Worm (Caenorhabditis elegans) whole organism, mixed stage, embryonic: ENCODE results near the gene C36E8.4.

Experiments used
- M03D4.4 ChIP-seq: sonication (generic microtip); optimal IDR thresholded peaks from 2 replicates; lab custom pipeline; 2017; ENCODE audit warnings: mild to moderate bottlenecking, missing genetic modification characterization, missing compliant biosample characterization
- bed-3 ChIP-seq: fragments of 200-800 bp; sonication (Bioruptor generic); optimal IDR thresholded peaks from 3 replicates; lab custom pipeline; 2018; ENCODE audit warnings: mild to moderate bottlenecking, missing genetic modification characterization, moderate library complexity, missing compliant biosample characterization
- blmp-1 ChIP-seq: fragments of 150-350 bp; optimal IDR thresholded peaks from 2 replicates; lab custom pipeline; 2014; ENCODE audit warnings: missing biosample characterization, missing genetic modification characterization
- ceh-39 ChIP-seq: fragments of 150-350 bp; optimal IDR thresholded peaks from 2 replicates; lab custom pipeline; 2014; ENCODE audit warnings: missing biosample characterization, missing genetic modification characterization
- ceh-43 ChIP-seq: fragments of 200-800 bp; sonication (Bioruptor generic); optimal IDR thresholded peaks from 2 replicates; lab custom pipeline; 2018; ENCODE audit warnings: mild to moderate bottlenecking, missing genetic modification characterization, moderate library complexity, missing compliant biosample characterization
- ceh-83 ChIP-seq: fragments of 200-800 bp; sonication (Bioruptor generic); optimal IDR thresholded peaks from 2 replicates; lab custom pipeline; 2018; ENCODE audit warnings: mild to moderate bottlenecking, missing genetic modification characterization, missing compliant biosample characterization
- ces-1 ChIP-seq: fragments of 150-350 bp; optimal IDR thresholded peaks from 2 replicates; lab custom pipeline; 2014; ENCODE audit warnings: missing biosample characterization, missing genetic modification reagents, missing genetic modification characterization
- cnd-1 ChIP-seq: fragments of 200-800 bp; sonication (Bioruptor generic); optimal IDR thresholded peaks from 2 replicates; lab custom pipeline; 2018; ENCODE audit warnings: mild to moderate bottlenecking, missing genetic modification characterization, missing compliant biosample characterization
- drap-1 ChIP-seq: fragments of 200-800 bp; sonication (Bioruptor generic); optimal IDR thresholded peaks from 3 replicates; lab custom pipeline; 2018; ENCODE audit warnings: mild to moderate bottlenecking, missing genetic modification characterization, missing compliant biosample characterization
- elt-1 ChIP-seq: sonication (generic microtip); optimal IDR thresholded peaks from 2 replicates; lab custom pipeline; 2017; ENCODE audit warnings: missing genetic modification characterization, mild to moderate bottlenecking, missing compliant biosample characterization, antibody characterized with exemption, moderate library complexity, borderline replicate concordance; ENCODE audit not compliant: insufficient read depth
- flh-1 ChIP-seq: fragments of 200-800 bp; sonication (Bioruptor generic); optimal IDR thresholded peaks from 2 replicates; lab custom pipeline; 2018; ENCODE audit warnings: mild to moderate bottlenecking, missing genetic modification characterization, moderate library complexity, missing compliant biosample characterization
- ham-2 ChIP-seq: fragments of 200-800 bp; sonication (Bioruptor generic); optimal IDR thresholded peaks from 2 replicates; lab custom pipeline; 2018; ENCODE audit warnings: mild to moderate bottlenecking, missing genetic modification characterization, missing compliant biosample characterization
- hlh-1 ChIP-seq: fragments of 150-350 bp; optimal IDR thresholded peaks from 2 replicates; lab custom pipeline; 2014; ENCODE audit warnings: missing biosample characterization, missing genetic modification reagents, missing genetic modification characterization
- lin-13 ChIP-seq: fragments of 150-350 bp; optimal IDR thresholded peaks from 2 replicates; lab custom pipeline; 2014; ENCODE audit warnings: missing biosample characterization, missing genetic modification characterization
- lin-32 ChIP-seq: fragments of 200-800 bp; sonication (Bioruptor generic); optimal IDR thresholded peaks from 2 replicates; lab custom pipeline; 2018; ENCODE audit warnings: mild to moderate bottlenecking, missing genetic modification characterization, missing compliant biosample characterization
- lsy-2 ChIP-seq: fragments of 150-350 bp; optimal IDR thresholded peaks from 2 replicates; lab custom pipeline; 2014; ENCODE audit warnings: missing biosample characterization, missing genetic modification characterization
- mab-5 ChIP-seq: fragments of 150-350 bp; optimal IDR thresholded peaks from 2 replicates; lab custom pipeline; 2014; ENCODE audit warnings: missing biosample characterization, missing genetic modification characterization
- mep-1 ChIP-seq: fragments of 150-350 bp; optimal IDR thresholded peaks from 2 replicates; lab custom pipeline; 2017; ENCODE audit warnings: missing biosample characterization, missing genetic modification reagents, missing genetic modification characterization, inconsistent platforms
- mls-2 ChIP-seq: sonication (generic microtip); optimal IDR thresholded peaks from 2 replicates; lab custom pipeline; 2016; ENCODE audit warnings: mild to moderate bottlenecking, missing genetic modification characterization, moderate library complexity, missing compliant biosample characterization
- nhr-12 ChIP-seq: fragments of 150-350 bp; optimal IDR thresholded peaks from 2 replicates; lab custom pipeline; 2014; ENCODE audit warnings: missing biosample characterization, missing genetic modification characterization
- nhr-2 ChIP-seq: fragments of 150-350 bp; optimal IDR thresholded peaks from 2 replicates; lab custom pipeline; 2014; ENCODE audit warnings: missing biosample characterization, missing genetic modification characterization
- nhr-237 ChIP-seq: fragments of 150-350 bp; optimal IDR thresholded peaks from 2 replicates; lab custom pipeline; 2014; ENCODE audit warnings: missing biosample characterization, missing genetic modification characterization
- nhr-28 ChIP-seq: fragments of 150-350 bp; optimal IDR thresholded peaks from 2 replicates; lab custom pipeline; 2014; ENCODE audit warnings: missing biosample characterization, missing genetic modification characterization
- nhr-76 ChIP-seq: sonication (generic microtip); optimal IDR thresholded peaks from 2 replicates; lab custom pipeline; 2017; ENCODE audit warnings: missing biosample characterization, missing genetic modification characterization
- pha-4 ChIP-seq: fragments of 150-350 bp; optimal IDR thresholded peaks from 2 replicates; lab custom pipeline; 2018; ENCODE audit warnings: missing biosample characterization, missing genetic modification reagents, missing genetic modification characterization
- sem-2 ChIP-seq: fragments of 200-800 bp; sonication (Bioruptor generic); optimal IDR thresholded peaks from 2 replicates; lab custom pipeline; 2018; ENCODE audit warnings: mild to moderate bottlenecking, missing genetic modification characterization, missing compliant biosample characterization
- snpc-4 ChIP-seq: fragments of 150-350 bp; optimal IDR thresholded peaks from 2 replicates; lab custom pipeline; 2014; ENCODE audit warnings: missing biosample characterization, missing genetic modification characterization
- sptf-1 ChIP-seq: sonication (generic microtip); optimal IDR thresholded peaks from 2 replicates; lab custom pipeline; 2017; ENCODE audit warnings: mild to moderate bottlenecking, missing genetic modification characterization, moderate library complexity, missing compliant biosample characterization
- tbx-8 ChIP-seq: fragments of 200-800 bp; sonication (Bioruptor generic); optimal IDR thresholded peaks from 2 replicates; lab custom pipeline; 2018; ENCODE audit warnings: mild to moderate bottlenecking, missing genetic modification characterization, moderate library complexity, missing compliant biosample characterization
- unc-120 ChIP-seq: sonication (generic microtip); optimal IDR thresholded peaks from 2 replicates; lab custom pipeline; 2017; ENCODE audit warnings: missing genetic modification characterization, missing compliant biosample characterization; ENCODE audit not compliant: poor library complexity, severe bottlenecking
- unc-39 ChIP-seq: fragments of 150-350 bp; optimal IDR thresholded peaks from 2 replicates; lab custom pipeline; 2014; ENCODE audit warnings: missing biosample characterization, missing genetic modification characterization
- unc-62 ChIP-seq: fragments of 150-350 bp; optimal IDR thresholded peaks from 2 replicates; lab custom pipeline; 2014; ENCODE audit warnings: missing biosample characterization, missing genetic modification reagents, missing genetic modification characterization
- zip-8 ChIP-seq: fragments of 150-350 bp; optimal IDR thresholded peaks from 2 replicates; lab custom pipeline; 2014; ENCODE audit warnings: missing biosample characterization, missing genetic modification characterization
- ztf-11 ChIP-seq: fragments of 150-350 bp; optimal IDR thresholded peaks from 2 replicates; lab custom pipeline; 2014; ENCODE audit warnings: missing biosample characterization, missing genetic modification characterization

The C36E8.4 gene

DNA sequence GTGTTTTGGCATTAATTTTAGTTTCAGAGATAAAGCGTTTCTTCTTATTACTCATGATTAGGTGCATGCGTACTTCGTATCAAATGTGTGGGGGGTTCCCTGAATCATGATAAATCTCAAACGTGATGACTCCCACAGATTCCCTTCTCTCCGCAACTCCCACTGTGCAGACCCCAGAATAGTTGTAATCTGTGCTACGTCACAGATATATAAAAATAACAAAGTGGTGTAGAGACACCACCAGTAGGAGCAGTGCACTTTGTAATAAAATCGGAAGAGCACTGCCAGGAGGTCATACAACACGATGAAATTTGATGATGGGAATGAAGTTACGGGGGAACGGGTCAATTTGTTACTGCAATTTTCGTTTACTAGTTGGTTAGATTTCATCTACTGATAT lies 20.8 kb upstream of the C36E8.4 start:
- TF ChIP-seq hlh-1 (tag; lab: Kevin White, UChicago) (peak; percentile 75), lin-32 (GFP tag; lab: Kevin White, UChicago) (no peak), unc-62 (GFP tag; lab: Kevin White, UChicago) (peak; percentile 2)

DNA sequence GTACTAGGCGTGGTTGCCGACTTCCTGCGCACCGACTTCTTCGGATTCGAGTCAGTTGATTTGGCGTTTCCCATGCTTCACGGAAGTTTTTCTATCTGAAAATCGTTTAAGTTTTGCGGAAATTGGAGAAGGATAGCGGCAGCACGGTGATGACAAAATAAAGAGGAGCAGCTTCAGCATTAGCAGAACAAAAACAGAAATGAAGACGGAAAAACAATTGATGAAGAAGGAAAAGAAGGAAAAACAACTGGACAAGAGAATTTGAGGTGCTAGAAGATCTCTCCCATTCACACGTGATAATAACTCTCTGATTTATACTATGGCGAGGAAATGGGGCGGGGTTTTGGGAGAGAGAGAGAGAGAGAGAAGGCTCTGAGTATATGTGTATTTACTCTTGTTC lies 20.0 kb upstream of the C36E8.4 start, which contains the start of gene glb-11:
Gene glb-11 (minus strand): TSS at position 101 of the 400 bp plus-strand sequence.
- TF ChIP-seq flh-1 (GFP tag; lab: Kevin White, UChicago) (no peak), sem-2 (GFP tag; lab: Kevin White, UChicago) (no peak), zip-8 (tag; lab: Kevin White, UChicago) (no peak), pha-4 (tag; lab: Kevin White, UChicago) (no peak)

ce11 chrIII:3994457-3994856 lies 17.7 kb upstream of the C36E8.4 start:
- TF ChIP-seq unc-39 (tag; lab: Kevin White, UChicago) (no peak), unc-120 (tag; lab: Kevin White, UChicago) (no peak), unc-62 (GFP tag; lab: Kevin White, UChicago) (peak; percentile 4), lin-13 (tag; lab: Kevin White, UChicago) (no peak), tbx-8 (no peak), nhr-76 (tag; lab: Kevin White, UChicago) (no peak)
- TF ChIP-seq, all 35 proteins: peak for 1

DNA sequence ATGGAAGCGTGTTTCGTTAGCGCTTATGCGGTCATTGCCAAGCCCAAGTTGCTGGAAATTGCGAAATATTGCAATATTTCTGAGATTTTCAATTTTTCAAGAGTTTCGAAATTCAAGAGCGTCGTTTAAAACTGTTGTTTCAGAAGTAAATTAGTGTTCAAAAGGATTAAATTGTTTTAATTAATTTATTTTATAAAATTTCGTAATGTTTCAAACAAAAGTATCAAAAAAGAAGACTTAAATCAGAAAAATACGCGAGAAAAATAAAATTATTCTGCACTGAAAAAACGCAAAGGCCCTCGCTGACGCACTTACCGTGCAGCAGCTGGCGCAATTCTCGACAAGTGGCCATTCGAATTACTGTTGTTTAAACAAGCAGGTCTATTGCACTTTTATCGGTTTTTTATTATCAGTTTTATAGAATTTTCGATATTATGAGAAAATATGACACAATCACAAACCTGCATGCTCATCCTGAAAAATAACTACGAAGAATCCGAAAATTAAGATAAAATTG lies 8.0 kb upstream of the C36E8.4 start, which contains the start of gene tif-1A:
Gene tif-1A (minus strand): TSS at position 51 of the 517 bp plus-strand sequence.
- TF ChIP-seq snpc-4 (tag; lab: Kevin White, UChicago) (no peak), ceh-39 (peak; percentile 75), M03D4.4 (tag; lab: Kevin White, UChicago) (peak; percentile 59), mep-1 (tag; lab: Kevin White, UChicago) (peak; percentile 88), lin-13 (tag; lab: Kevin White, UChicago) (peak; percentile 89), nhr-28 (tag; lab: Kevin White, UChicago) (no peak), lsy-2 (tag; lab: Kevin White, UChicago) (peak; percentile 84), hlh-1 (tag; lab: Kevin White, UChicago) (peak; percentile 26), elt-1 (tag; lab: Kevin White, UChicago) (no peak), nhr-12 (tag; lab: Kevin White, UChicago) (no peak), sptf-1 (tag; lab: Kevin White, UChicago) (peak; percentile 58), ham-2 (no peak), nhr-76 (tag; lab: Kevin White, UChicago) (no peak), mls-2 (peak; percentile 24), drap-1 (GFP tag; lab: Kevin White, UChicago) (no peak), nhr-237 (tag; lab: Kevin White, UChicago) (peak; percentile 40), ztf-11 (tag; lab: Kevin White, UChicago) (no peak), pha-4 (tag; lab: Kevin White, UChicago) (peak; percentile 83), ceh-43 (GFP tag; lab: Kevin White, UChicago) (no peak), ces-1 (GFP tag; lab: Kevin White, UChicago) (peak; percentile 63), zip-8 (tag; lab: Kevin White, UChicago) (no peak)

DNA sequence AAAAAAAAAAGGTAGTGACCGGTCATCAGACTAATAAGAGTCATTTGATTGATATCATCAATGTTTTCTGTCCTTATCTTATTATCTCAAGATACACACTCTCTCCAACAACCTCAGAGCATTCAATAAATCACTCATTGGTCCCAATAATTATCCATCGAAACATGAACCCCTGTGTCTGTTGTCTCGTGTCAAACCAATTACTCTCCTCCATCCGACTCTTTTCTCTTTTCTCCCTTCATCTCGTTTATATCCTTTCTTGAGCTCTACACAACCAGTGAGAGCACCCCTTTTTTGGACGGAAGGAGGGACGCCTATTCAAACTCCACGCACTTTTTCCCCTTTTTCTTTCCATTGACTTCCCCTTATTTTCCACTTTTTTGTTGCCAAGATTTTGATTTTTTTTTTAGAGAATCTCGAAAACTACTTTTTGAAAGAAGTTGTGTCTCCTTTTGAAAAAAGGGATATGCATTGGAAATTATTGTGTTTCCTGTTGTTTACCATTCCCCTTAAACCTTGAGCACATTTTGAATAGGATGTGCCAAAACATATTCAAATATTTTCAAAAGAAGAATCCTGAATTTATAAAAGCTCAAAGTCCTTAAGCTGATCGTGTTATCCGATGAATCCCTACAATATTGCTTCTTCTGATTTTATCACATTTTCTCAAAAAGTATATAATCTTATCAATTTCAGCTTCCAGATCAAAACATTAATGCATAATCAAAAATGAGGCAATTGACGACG lies 6.5 kb upstream of the C36E8.4 start, which contains the start of gene pxd-1:
Gene pxd-1 (plus strand): TSS at position 697 of the 747 bp plus-strand sequence.
- no peak for TF ChIP-seq mep-1 (tag; lab: Kevin White, UChicago)
- TF ChIP-seq elt-1 (tag; lab: Kevin White, UChicago): no peak
- no peak for TF ChIP-seq pha-4 (tag; lab: Kevin White, UChicago)
- no peak for TF ChIP-seq ztf-11 (tag; lab: Kevin White, UChicago)
- TF ChIP-seq ceh-43 (GFP tag; lab: Kevin White, UChicago): peak; percentile 25
- no peak for TF ChIP-seq lsy-2 (tag; lab: Kevin White, UChicago)
- TF ChIP-seq hlh-1 (tag; lab: Kevin White, UChicago): no peak
- no peak for TF ChIP-seq nhr-76 (tag; lab: Kevin White, UChicago)
- no peak for TF ChIP-seq drap-1 (GFP tag; lab: Kevin White, UChicago)
- no peak for TF ChIP-seq bed-3
- no peak for TF ChIP-seq unc-120 (tag; lab: Kevin White, UChicago)
- no peak for TF ChIP-seq lin-32 (GFP tag; lab: Kevin White, UChicago)
- TF ChIP-seq ceh-39: no peak
- no peak for TF ChIP-seq snpc-4 (tag; lab: Kevin White, UChicago)
- peak; percentile 55 for TF ChIP-seq mls-2
- no peak for TF ChIP-seq sem-2 (GFP tag; lab: Kevin White, UChicago)
- no peak for TF ChIP-seq M03D4.4 (tag; lab: Kevin White, UChicago)
- TF ChIP-seq unc-39 (tag; lab: Kevin White, UChicago): peak; percentile 52
- no peak for TF ChIP-seq nhr-237 (tag; lab: Kevin White, UChicago)
- TF ChIP-seq ceh-83 (GFP tag; lab: Kevin White, UChicago): no peak
- TF ChIP-seq unc-62 (GFP tag; lab: Kevin White, UChicago): peak; percentile 77
- no peak for TF ChIP-seq blmp-1 (tag; lab: Kevin White, UChicago)
- TF ChIP-seq tbx-8: no peak
- no peak for TF ChIP-seq nhr-2 (tag; lab: Kevin White, UChicago)
- TF ChIP-seq zip-8 (tag; lab: Kevin White, UChicago): no peak
- no peak for TF ChIP-seq ham-2
- no peak for TF ChIP-seq sptf-1 (tag; lab: Kevin White, UChicago)
- no peak for TF ChIP-seq nhr-12 (tag; lab: Kevin White, UChicago)
- TF ChIP-seq cnd-1 (tag; lab: Kevin White, UChicago): no peak
- TF ChIP-seq mab-5: peak; percentile 12
- no peak for TF ChIP-seq flh-1 (GFP tag; lab: Kevin White, UChicago)
- TF ChIP-seq lin-13 (tag; lab: Kevin White, UChicago): no peak
- TF ChIP-seq ces-1 (GFP tag; lab: Kevin White, UChicago): peak; percentile 82
